Worm (Caenorhabditis elegans) whole organism, early embryonic: Measurements from ENCODE around the gene F52D2.6.

Experiments
- B0310.2 ChIP-seq: sonication (generic microtip); optimal IDR thresholded peaks from 2 replicates; lab custom pipeline; 2016; ENCODE audit warnings: mild to moderate bottlenecking, missing genetic modification characterization, missing compliant biosample characterization
- ama-1 ChIP-seq: fragments of 150-350 bp; optimal IDR thresholded peaks from 2 replicates; lab custom pipeline; 2014
- hnd-1 ChIP-seq: sonication (generic microtip); optimal IDR thresholded peaks from 2 replicates; lab custom pipeline; 2016; ENCODE audit warnings: missing genetic modification characterization, missing compliant biosample characterization
- pes-1 ChIP-seq: fragments of 200-800 bp; sonication (Bioruptor generic); IDR thresholded peaks from 2 replicates; pipeline ENCODE4 v1.3.6; 2022; ENCODE audit warnings: missing genetic modification reagents, missing genetic modification characterization, missing compliant biosample characterization
- sea-1 ChIP-seq: fragments of 200-800 bp; sonication (Bioruptor generic); conservative IDR thresholded peaks from 2 replicates; pipeline ENCODE4 v1.3.6; 2022; ENCODE audit warnings: missing genetic modification characterization, missing compliant biosample characterization
- tbx-11 ChIP-seq: fragments of 200-800 bp; sonication (Bioruptor generic); IDR thresholded peaks from 2 replicates; pipeline ENCODE4 v1.3.6; 2022; ENCODE audit warnings: missing genetic modification characterization, missing compliant biosample characterization

DNA sequence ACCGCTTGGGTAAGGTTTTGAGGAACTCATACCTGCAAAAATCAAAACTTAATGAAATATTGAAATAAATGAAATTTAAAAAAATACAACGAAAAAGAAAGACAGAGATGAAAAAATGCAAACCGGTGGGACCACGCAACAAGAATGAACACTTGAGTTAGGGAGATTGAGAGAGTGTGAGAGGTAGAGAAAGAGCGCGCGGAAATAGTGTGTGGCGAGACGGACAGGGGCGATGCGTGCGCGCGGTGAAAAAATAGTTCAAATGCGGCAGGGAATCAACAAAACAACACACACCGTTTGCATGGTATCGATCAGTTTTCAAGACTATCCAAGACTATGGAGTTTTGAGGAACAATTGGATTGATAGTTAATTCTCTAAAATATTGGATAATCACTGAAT is 13.8 kb downstream of the F52D2.6 start, which contains the start of gene meg-3:
- no peak for TF ChIP-seq tbx-11 (GFP tag; lab: Robert Waterston, UW)
- TF ChIP-seq ama-1 = no peak
- no peak for TF ChIP-seq B0310.2 (tag; lab: Kevin White, UChicago)
- no peak for TF ChIP-seq sea-1 (GFP tag; lab: Robert Waterston, UW)
- no peak for TF ChIP-seq hnd-1 (tag; lab: Kevin White, UChicago)
- TF ChIP-seq pes-1 = no peak
